Fruit fly (Drosophila melanogaster): ENCODE results near the gene CG11537.

CG11537 gene

DNA sequence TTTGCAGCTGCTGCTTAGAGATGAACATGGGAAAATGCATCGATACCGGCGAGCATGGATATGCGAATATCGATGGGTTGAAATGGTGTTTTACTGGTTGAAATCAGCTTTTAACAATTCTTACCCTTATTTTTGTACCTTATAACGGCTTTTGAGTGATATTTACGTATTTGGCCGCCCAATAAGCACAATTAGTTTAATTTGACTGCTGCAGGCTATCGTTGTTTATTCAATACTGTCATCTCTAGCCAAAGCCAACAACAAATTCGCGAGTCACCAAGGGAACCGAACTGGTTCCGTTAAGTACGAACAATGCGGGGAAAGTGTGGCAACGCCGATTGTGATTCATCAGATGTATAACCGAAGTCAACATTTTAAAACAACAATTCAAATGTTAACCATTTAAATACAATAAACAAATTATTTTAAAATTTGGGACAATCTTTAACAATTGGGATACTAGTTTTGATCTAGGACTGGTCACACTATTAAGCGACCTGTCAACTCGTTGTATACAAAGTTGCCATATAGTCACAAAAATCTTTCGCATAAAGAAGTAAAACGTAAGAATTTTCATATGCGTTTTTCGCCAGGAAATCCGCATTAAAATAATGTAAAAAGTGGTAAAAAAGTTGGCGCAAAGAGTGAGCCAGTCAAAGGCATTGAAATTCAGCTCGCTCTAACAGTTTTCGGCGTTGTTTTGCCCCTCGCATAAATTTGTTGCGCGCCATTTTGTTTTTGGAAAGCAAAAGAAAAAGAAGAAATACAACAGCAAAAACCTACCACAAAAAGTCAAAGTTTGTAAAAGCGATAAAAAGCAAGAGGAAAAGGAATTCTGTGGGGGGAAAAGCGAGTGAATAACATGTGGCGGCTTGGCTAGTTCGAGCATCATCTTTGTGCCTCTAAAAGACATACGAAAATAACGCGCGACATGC lies 5.1 kb upstream of the CG11537 start, which contains the start of the genes Usp5 and BtbVII (continued):
- no peak for TF ChIP-seq CG18011 (GFP tag; optimal IDR thresholded peaks at IDR 0.05)
- no peak for TF ChIP-seq Vsx1 (GFP tag; optimal IDR thresholded peaks at IDR 0.05)
- TF ChIP-seq run (tag; optimal IDR thresholded peaks at IDR 0.05) = no peak
- TF ChIP-seq Adf1 (GFP tag; IDR thresholded peaks at IDR 0.05) = peak; percentile 48; the same call in 1 of the 2 replicates
- peak; percentile 41 for TF ChIP-seq CG6683 (GFP tag; optimal IDR thresholded peaks at IDR 0.05)
- TF ChIP-seq slou (GFP tag; optimal IDR thresholded peaks at IDR 0.05) = no peak
- no peak for TF ChIP-seq tio (GFP tag; optimal IDR thresholded peaks at IDR 0.05)
- peak; percentile 39 for TF ChIP-seq Oli (tag; optimal IDR thresholded peaks at IDR 0.05)
- no peak for TF ChIP-seq odd (GFP tag; optimal IDR thresholded peaks at IDR 0.05)
- peak; percentile 62 for TF ChIP-seq CG32772 (GFP tag; IDR thresholded peaks at IDR 0.05)
- TF ChIP-seq fru (optimal IDR thresholded peaks at IDR 0.05) = no peak
- no peak for TF ChIP-seq stc (GFP tag; IDR thresholded peaks at IDR 0.05)
- peak; percentile 90 for TF ChIP-seq row (GFP tag; IDR thresholded peaks at IDR 0.05)
- TF ChIP-seq CG10147 (GFP tag; optimal IDR thresholded peaks at IDR 0.05) = peak; percentile 50
- peak; percentile 49; the same call in 1 of the 2 replicates for TF ChIP-seq CG31441 (GFP tag; IDR thresholded peaks at IDR 0.05)
- peak; percentile 45; the same call in 1 of the 2 replicates for TF ChIP-seq lmd (GFP tag; IDR thresholded peaks at IDR 0.05)
- no peak for TF ChIP-seq p53 (GFP tag; optimal IDR thresholded peaks at IDR 0.05)
- TF ChIP-seq rib (GFP tag; IDR thresholded peaks at IDR 0.05) = peak; percentile 91
- peak; percentile 8 for TF ChIP-seq org-1 (GFP tag; optimal IDR thresholded peaks at IDR 0.05)
- TF ChIP-seq crol (GFP tag; IDR thresholded peaks at IDR 0.05) = no peak
- TF ChIP-seq CG43689 (GFP tag; IDR thresholded peaks at IDR 0.05) = no peak
- TF ChIP-seq CG8359 (GFP tag; optimal IDR thresholded peaks at IDR 0.05; ENCODE audit: borderline replicate concordance) = no peak
- TF ChIP-seq Dp (GFP tag; optimal IDR thresholded peaks at IDR 0.05) = peak; percentile 44
- TF ChIP-seq Bgb (GFP tag; IDR thresholded peaks at IDR 0.05; ENCODE audit: partially characterized antibody) = peak; percentile 91
- peak; percentile 51 for TF ChIP-seq unpg (GFP tag; optimal IDR thresholded peaks at IDR 0.05)
- no peak for TF ChIP-seq Neu2 (GFP tag; optimal IDR thresholded peaks at IDR 0.05; ENCODE audit: borderline replicate concordance)
- no peak for TF ChIP-seq Dfd (GFP tag; optimal IDR thresholded peaks at IDR 0.05)
- TF ChIP-seq CG17568 (GFP tag; optimal IDR thresholded peaks at IDR 0.05) = no peak
- peak; percentile 33; the same call in 1 of the 3 replicates for TF ChIP-seq Optix (GFP tag; IDR thresholded peaks at IDR 0.05)
- no peak for TF ChIP-seq CG5245 (GFP tag; optimal IDR thresholded peaks at IDR 0.05)
- TF ChIP-seq br (optimal IDR thresholded peaks at IDR 0.05) = no peak
- peak; percentile 94 for TF ChIP-seq inv (GFP tag; IDR thresholded peaks at IDR 0.05; ENCODE audit: partially characterized antibody)
- 0 out of 2 replicates have a peak, but pooled peaks have one; percentile 19 for TF ChIP-seq onecut (GFP tag; IDR thresholded peaks at IDR 0.05)
- peak; percentile 67 to 80 for TF ChIP-seq dpn (GFP tag; optimal IDR thresholded peaks at IDR 0.05)
- peak; percentile 29 for TF ChIP-seq CG4328 (GFP tag; optimal IDR thresholded peaks at IDR 0.05)
- no peak for TF ChIP-seq pita (GFP tag; optimal IDR thresholded peaks at IDR 0.05)
- TF ChIP-seq Nf-YA (GFP tag; IDR thresholded peaks at IDR 0.05) = no peak
- no peak for TF ChIP-seq oc (tag; optimal IDR thresholded peaks at IDR 0.05)
- TF ChIP-seq ken (GFP tag; IDR thresholded peaks at IDR 0.05) = no peak
- TF ChIP-seq Awh (GFP tag; IDR thresholded peaks at IDR 0.05) = peak; percentile 60
- peak; percentile 57 for TF ChIP-seq Bteb2 (GFP tag; optimal IDR thresholded peaks at IDR 0.05)
- peak; percentile 33 for TF ChIP-seq slp2 (GFP tag; optimal IDR thresholded peaks at IDR 0.05)
- peak; percentile 37 for TF ChIP-seq CG4820 (GFP tag; optimal IDR thresholded peaks at IDR 0.05)
- TF ChIP-seq Six4 (GFP tag; optimal IDR thresholded peaks at IDR 0.05) = peak; percentile 64
- peak; percentile 43; the same call in 1 of the 2 replicates for TF ChIP-seq Atf6 (GFP tag; IDR thresholded peaks at IDR 0.05)
- 0 out of 2 replicates have a peak, but pooled peaks have one; percentile 27 for TF ChIP-seq CG6689 (GFP tag; IDR thresholded peaks at IDR 0.05)
- TF ChIP-seq Hey (tag; optimal IDR thresholded peaks at IDR 0.05) = no peak
- TF ChIP-seq sug (tag; optimal IDR thresholded peaks at IDR 0.05) = peak; percentile 64
- no peak for TF ChIP-seq Tbp (GFP tag; optimal IDR thresholded peaks at IDR 0.05)

All from whole organism, embryonic.